Worm (Caenorhabditis elegans) whole organism, early embryonic: ENCODE results near the gene daf-37.

Experiments used
- B0310.2 ChIP-seq: sonication (generic microtip); optimal IDR thresholded peaks from 2 replicates; lab custom pipeline; 2016; ENCODE audit warnings: mild to moderate bottlenecking, missing genetic modification characterization, missing compliant biosample characterization
- F13C5.2 ChIP-seq: sonication (generic microtip); optimal IDR thresholded peaks from 2 replicates; lab custom pipeline; 2017; ENCODE audit warnings: mild to moderate bottlenecking, missing genetic modification characterization, inconsistent platforms, missing compliant biosample characterization
- aly-1 ChIP-seq: sonication (generic microtip); optimal IDR thresholded peaks from 2 replicates; lab custom pipeline; 2016; ENCODE audit warnings: missing genetic modification characterization, missing compliant biosample characterization
- ama-1 ChIP-seq: fragments of 150-350 bp; optimal IDR thresholded peaks from 2 replicates; lab custom pipeline; 2014
- ceh-13 ChIP-seq: fragments of 200-800 bp; sonication (Bioruptor generic); optimal IDR thresholded peaks from 2 replicates; lab custom pipeline; 2018; ENCODE audit warnings: mild to moderate bottlenecking, missing genetic modification characterization, missing compliant biosample characterization
- ceh-36 ChIP-seq: sonication (generic microtip); optimal IDR thresholded peaks from 2 replicates; lab custom pipeline; 2016; ENCODE audit warnings: missing genetic modification characterization, inconsistent platforms, missing compliant biosample characterization
- ets-7 ChIP-seq: sonication (generic microtip); optimal IDR thresholded peaks from 2 replicates; lab custom pipeline; 2016; ENCODE audit warnings: missing genotype, missing genetic modification characterization, missing compliant biosample characterization
- flt-1 ChIP-seq: fragments of 200-800 bp; sonication (Bioruptor generic); IDR thresholded peaks from 2 replicates; pipeline ENCODE4 v1.3.6; 2022; ENCODE audit warnings: missing genetic modification characterization, missing compliant biosample characterization
- hmbx-1 ChIP-seq: sonication (generic microtip); optimal IDR thresholded peaks from 2 replicates; lab custom pipeline; 2016; ENCODE audit warnings: mild to moderate bottlenecking, missing genetic modification characterization, missing compliant biosample characterization
- hnd-1 ChIP-seq: sonication (generic microtip); optimal IDR thresholded peaks from 2 replicates; lab custom pipeline; 2016; ENCODE audit warnings: missing genetic modification characterization, missing compliant biosample characterization
- pes-1 ChIP-seq: fragments of 200-800 bp; sonication (Bioruptor generic); IDR thresholded peaks from 2 replicates; pipeline ENCODE4 v1.3.6; 2022; ENCODE audit warnings: missing genetic modification reagents, missing genetic modification characterization, missing compliant biosample characterization
- sea-1 ChIP-seq: fragments of 200-800 bp; sonication (Bioruptor generic); conservative IDR thresholded peaks from 2 replicates; pipeline ENCODE4 v1.3.6; 2022; ENCODE audit warnings: missing genetic modification characterization, missing compliant biosample characterization
- tbx-11 ChIP-seq: fragments of 200-800 bp; sonication (Bioruptor generic); IDR thresholded peaks from 2 replicates; pipeline ENCODE4 v1.3.6; 2022; ENCODE audit warnings: missing genetic modification characterization, missing compliant biosample characterization
- tra-4 ChIP-seq: sonication (generic microtip); optimal IDR thresholded peaks from 2 replicates; lab custom pipeline; 2017; ENCODE audit warnings: missing genetic modification characterization, missing compliant biosample characterization

- TF ChIP-seq tbx-11 (GFP tag; lab: Robert Waterston, UW) (no peak), flt-1 (no peak), tra-4 (tag; lab: Kevin White, UChicago) (no peak), aly-1 (no peak), hmbx-1 (tag; lab: Kevin White, UChicago) (no peak), ets-7 (no peak), ceh-36 (tag; lab: Kevin White, UChicago) (no peak), pes-1 (no peak), ama-1 (no peak), hnd-1 (no peak), sea-1 (GFP tag; lab: Robert Waterston, UW) (no peak), F13C5.2 (no peak), B0310.2 (tag; lab: Kevin White, UChicago) (no peak), ceh-13 (no peak)
Observed at ce11 chrII:6257220-6257877, 49.3 kb upstream of the daf-37 start.
